Worm (Caenorhabditis elegans) whole organism, late embryonic: ENCODE data around the gene R08C7.12.

Source experiments
- C08G9.2 ChIP-seq: sonication (generic microtip); optimal IDR thresholded peaks from 2 replicates; lab custom pipeline; 2016; ENCODE audit warnings: mild to moderate bottlenecking, missing genetic modification characterization, moderate library complexity, missing compliant biosample characterization
- K02D7.2 ChIP-seq: sonication (generic microtip); optimal IDR thresholded peaks from 2 replicates; lab custom pipeline; 2017; ENCODE audit warnings: mild to moderate bottlenecking, missing genetic modification characterization, missing compliant biosample characterization
- T23F11.4 ChIP-seq: fragments of 200-800 bp; sonication (Bioruptor generic); optimal IDR thresholded peaks from 2 replicates; lab custom pipeline; 2018; ENCODE audit warnings: mild to moderate bottlenecking, missing genetic modification characterization, missing compliant biosample characterization
- Y22D7AL.16 ChIP-seq: sonication (generic microtip); optimal IDR thresholded peaks from 2 replicates; lab custom pipeline; 2016; ENCODE audit warnings: missing genetic modification characterization, missing compliant biosample characterization
- ahr-1 ChIP-seq: sonication (generic microtip); optimal IDR thresholded peaks from 2 replicates; lab custom pipeline; 2016; ENCODE audit warnings: missing genetic modification characterization, missing compliant biosample characterization
- ama-1 ChIP-seq: fragments of 150-350 bp; optimal IDR thresholded peaks from 2 replicates; lab custom pipeline; 2014
- ceh-14 ChIP-seq: sonication (generic microtip); optimal IDR thresholded peaks from 2 replicates; lab custom pipeline; 2016; ENCODE audit warnings: missing genotype, missing genetic modification characterization, missing compliant biosample characterization
- ceh-22 ChIP-seq: sonication (generic microtip); optimal IDR thresholded peaks from 2 replicates; lab custom pipeline; 2017; ENCODE audit warnings: missing biosample characterization, missing genetic modification characterization
- ceh-24 ChIP-seq: sonication (generic microtip); optimal IDR thresholded peaks from 2 replicates; lab custom pipeline; 2016; ENCODE audit warnings: mild to moderate bottlenecking, missing genetic modification characterization, missing compliant biosample characterization
- ceh-30 ChIP-seq: fragments of 150-350 bp; optimal IDR thresholded peaks from 2 replicates; lab custom pipeline; 2014; ENCODE audit warnings: missing biosample characterization, missing genetic modification characterization
- ceh-31 ChIP-seq: sonication (generic microtip); optimal IDR thresholded peaks from 2 replicates; lab custom pipeline; 2016; ENCODE audit warnings: missing genetic modification characterization, missing compliant biosample characterization
- ceh-34 ChIP-seq: sonication (generic microtip); optimal IDR thresholded peaks from 2 replicates; lab custom pipeline; 2016; ENCODE audit warnings: mild to moderate bottlenecking, missing genetic modification characterization, missing compliant biosample characterization
- ceh-45 ChIP-seq: fragments of 200-800 bp; sonication (Bioruptor generic); IDR thresholded peaks from 2 replicates; pipeline ENCODE4 v1.3.6; 2022; ENCODE audit warnings: missing genetic modification reagents, missing genetic modification characterization, missing compliant biosample characterization
- ceh-48 ChIP-seq: sonication (generic microtip); optimal IDR thresholded peaks from 2 replicates; lab custom pipeline; 2016; ENCODE audit warnings: missing genetic modification characterization, inconsistent platforms, missing compliant biosample characterization
- ceh-6 ChIP-seq: fragments of 200-800 bp; sonication (Bioruptor generic); optimal IDR thresholded peaks from 2 replicates; lab custom pipeline; 2018; ENCODE audit warnings: mild to moderate bottlenecking, missing genetic modification characterization, missing compliant biosample characterization
- ceh-9 ChIP-seq: sonication (generic microtip); optimal IDR thresholded peaks from 2 replicates; lab custom pipeline; 2016; ENCODE audit warnings: mild to moderate bottlenecking, missing genetic modification characterization, inconsistent platforms, missing compliant biosample characterization
- che-1 ChIP-seq: sonication (generic microtip); optimal IDR thresholded peaks from 2 replicates; lab custom pipeline; 2016; ENCODE audit warnings: mild to moderate bottlenecking, missing genetic modification characterization, missing compliant biosample characterization
- dmd-4 ChIP-seq: sonication (generic microtip); optimal IDR thresholded peaks from 2 replicates; lab custom pipeline; 2016; ENCODE audit warnings: borderline replicate concordance, missing genetic modification characterization, missing compliant biosample characterization
- dve-1 ChIP-seq: sonication (generic microtip); optimal IDR thresholded peaks from 2 replicates; lab custom pipeline; 2017; ENCODE audit warnings: antibody characterized with exemption, mild to moderate bottlenecking, missing genetic modification characterization, missing compliant biosample characterization
- elt-2 ChIP-seq: sonication (generic microtip); optimal IDR thresholded peaks from 2 replicates; lab custom pipeline; 2016; ENCODE audit warnings: missing genetic modification reagents, missing genetic modification characterization, missing compliant biosample characterization
- ets-4 ChIP-seq: sonication (generic microtip); optimal IDR thresholded peaks from 2 replicates; lab custom pipeline; 2016; ENCODE audit warnings: missing genetic modification characterization, missing compliant biosample characterization
- eyg-1 ChIP-seq: sonication (generic microtip); optimal IDR thresholded peaks from 2 replicates; lab custom pipeline; 2016; ENCODE audit warnings: missing genotype, missing genetic modification characterization, missing compliant biosample characterization
- fax-1 ChIP-seq: sonication (generic microtip); optimal IDR thresholded peaks from 2 replicates; lab custom pipeline; 2016; ENCODE audit warnings: missing genotype, missing genetic modification characterization, missing compliant biosample characterization
- fkh-10 ChIP-seq: fragments of 150-350 bp; optimal IDR thresholded peaks from 2 replicates; lab custom pipeline; 2014; ENCODE audit warnings: missing biosample characterization, missing genetic modification reagents, missing genetic modification characterization
- fkh-6 ChIP-seq: sonication (generic microtip); optimal IDR thresholded peaks from 2 replicates; lab custom pipeline; 2016; ENCODE audit warnings: missing genetic modification characterization, missing compliant biosample characterization
- hlh-13 ChIP-seq: fragments of 200-800 bp; sonication (Bioruptor generic); optimal IDR thresholded peaks from 2 replicates; lab custom pipeline; 2018; ENCODE audit warnings: mild to moderate bottlenecking, missing genetic modification characterization, missing compliant biosample characterization
- hlh-30 ChIP-seq: sonication (generic microtip); optimal IDR thresholded peaks from 2 replicates; lab custom pipeline; 2017; ENCODE audit warnings: antibody characterized with exemption, missing genetic modification characterization, missing compliant biosample characterization; ENCODE audit not compliant: insufficient read depth
- hlh-6 ChIP-seq: sonication (generic microtip); optimal IDR thresholded peaks from 2 replicates; lab custom pipeline; 2016; ENCODE audit warnings: missing genotype, missing genetic modification characterization, missing compliant biosample characterization
- lim-6 ChIP-seq: sonication (generic microtip); optimal IDR thresholded peaks from 2 replicates; lab custom pipeline; 2016; ENCODE audit warnings: missing genetic modification characterization, missing compliant biosample characterization
- mec-3 ChIP-seq: sonication (generic microtip); optimal IDR thresholded peaks from 2 replicates; lab custom pipeline; 2016; ENCODE audit warnings: borderline replicate concordance, missing genetic modification characterization, missing compliant biosample characterization
- nhr-11 ChIP-seq: fragments of 150-350 bp; optimal IDR thresholded peaks from 2 replicates; lab custom pipeline; 2014; ENCODE audit warnings: missing biosample characterization, missing genetic modification characterization
- odd-2 ChIP-seq: sonication (generic microtip); optimal IDR thresholded peaks from 2 replicates; lab custom pipeline; 2017; ENCODE audit warnings: antibody characterized with exemption, mild to moderate bottlenecking, missing genetic modification characterization, missing compliant biosample characterization
- pat-9 ChIP-seq: fragments of 200-800 bp; sonication (Bioruptor generic); optimal IDR thresholded peaks from 2 replicates; lab custom pipeline; 2018; ENCODE audit warnings: mild to moderate bottlenecking, missing genetic modification characterization, moderate library complexity, missing compliant biosample characterization
- pha-2 ChIP-seq: sonication (generic microtip); optimal IDR thresholded peaks from 2 replicates; lab custom pipeline; 2017; ENCODE audit warnings: mild to moderate bottlenecking, missing genetic modification characterization, missing compliant biosample characterization
- pha-4 ChIP-seq: fragments of 150-350 bp; optimal IDR thresholded peaks from 2 replicates; lab custom pipeline; 2018; ENCODE audit warnings: missing biosample characterization, missing genetic modification reagents, missing genetic modification characterization
- pros-1 ChIP-seq: fragments of 150-350 bp; optimal IDR thresholded peaks from 2 replicates; lab custom pipeline; 2014; ENCODE audit warnings: missing biosample characterization, missing genetic modification reagents, missing genetic modification characterization
- ref-2 ChIP-seq: sonication (generic microtip); optimal IDR thresholded peaks from 2 replicates; lab custom pipeline; 2016; ENCODE audit warnings: missing genetic modification characterization, missing compliant biosample characterization
- rnt-1 ChIP-seq: sonication (generic microtip); optimal IDR thresholded peaks from 2 replicates; lab custom pipeline; 2016; ENCODE audit warnings: missing genetic modification characterization, missing compliant biosample characterization
- sdc-2 ChIP-seq: sonication (generic microtip); optimal IDR thresholded peaks from 2 replicates; lab custom pipeline; 2016; ENCODE audit warnings: missing genotype, missing genetic modification characterization, missing compliant biosample characterization
- unc-3 ChIP-seq, 2 experiments: fragments of 200-800 bp in 1 of 2; sonication (Bioruptor generic) in 1 of 2; sonication (generic microtip) in 1 of 2; conservative IDR thresholded peaks in 1 of 2; optimal IDR thresholded peaks in 1 of 2; 2 replicates each; pipeline versions ENCODE4 v1.3.6 to Lab custom; 2016 to 2022; ENCODE audit warnings: missing compliant biosample characterization in 2 of 2, missing genetic modification characterization in 2 of 2, missing genetic modification reagents in 1 of 2
- unc-42 ChIP-seq: sonication (generic microtip); optimal IDR thresholded peaks from 2 replicates; lab custom pipeline; 2016; ENCODE audit warnings: missing genotype, missing genetic modification characterization, missing compliant biosample characterization
- unc-55 ChIP-seq: sonication (generic microtip); optimal IDR thresholded peaks from 2 replicates; lab custom pipeline; 2017; ENCODE audit warnings: missing biosample characterization, missing genetic modification reagents, missing genetic modification characterization
- unc-86 ChIP-seq: sonication (generic microtip); optimal IDR thresholded peaks from 2 replicates; lab custom pipeline; 2016; ENCODE audit warnings: missing genetic modification characterization, missing compliant biosample characterization

The R08C7.12 gene

DNA sequence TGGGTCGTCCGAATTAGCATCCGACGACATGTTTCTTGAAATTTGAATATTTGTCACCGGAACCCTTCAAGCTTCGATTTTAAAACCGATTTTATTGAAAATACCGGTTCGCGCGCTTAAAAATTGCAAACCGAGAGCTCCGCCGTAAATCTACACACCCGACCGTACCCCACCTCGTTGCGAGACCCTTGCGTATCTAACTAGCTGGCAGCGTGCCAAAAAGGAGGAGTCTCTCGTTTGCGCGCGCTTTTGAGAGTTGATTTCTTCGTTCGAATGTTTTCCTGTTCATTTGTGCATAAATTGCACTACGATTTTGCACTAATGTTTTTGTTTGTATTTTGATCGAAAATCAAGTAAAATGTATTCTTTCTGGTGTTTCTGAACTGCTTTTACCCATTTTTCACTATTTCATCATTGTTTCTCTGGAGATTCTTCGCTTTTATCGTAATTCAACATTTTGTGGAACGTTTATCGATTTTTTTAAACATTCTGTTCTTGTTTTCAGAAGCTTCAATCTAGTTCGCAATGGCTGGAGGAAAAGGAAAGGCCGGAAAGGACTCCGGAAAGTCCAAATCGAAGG is 3.7 kb upstream of the R08C7.12 start, which contains the start of the genes wapl-1 and htz-1 (continued):
- TF ChIP-seq ets-4 (tag; lab: Kevin White, UChicago) (no peak), unc-3 (GFP tag; conservative IDR thresholded peaks at IDR 0.05; lab: Robert Waterston, UW) (no peak), unc-3 (tag; optimal IDR thresholded peaks at IDR 0.05; lab: Kevin White, UChicago) (peak; percentile 53), sdc-2 (no peak), hlh-6 (tag; lab: Kevin White, UChicago) (no peak), ceh-14 (tag; lab: Kevin White, UChicago) (peak; percentile 58), C08G9.2 (tag; lab: Kevin White, UChicago) (no peak), eyg-1 (peak; percentile 24), ref-2 (peak; percentile 69), rnt-1 (tag; lab: Kevin White, UChicago) (peak; percentile 69), ceh-48 (tag; lab: Kevin White, UChicago) (peak; percentile 7), fkh-6 (no peak), ceh-34 (peak; percentile 59), elt-2 (tag; lab: Kevin White, UChicago) (peak; percentile 51), Y22D7AL.16 (tag; lab: Kevin White, UChicago) (no peak), dve-1 (tag; lab: Kevin White, UChicago) (peak; percentile 73)

DNA sequence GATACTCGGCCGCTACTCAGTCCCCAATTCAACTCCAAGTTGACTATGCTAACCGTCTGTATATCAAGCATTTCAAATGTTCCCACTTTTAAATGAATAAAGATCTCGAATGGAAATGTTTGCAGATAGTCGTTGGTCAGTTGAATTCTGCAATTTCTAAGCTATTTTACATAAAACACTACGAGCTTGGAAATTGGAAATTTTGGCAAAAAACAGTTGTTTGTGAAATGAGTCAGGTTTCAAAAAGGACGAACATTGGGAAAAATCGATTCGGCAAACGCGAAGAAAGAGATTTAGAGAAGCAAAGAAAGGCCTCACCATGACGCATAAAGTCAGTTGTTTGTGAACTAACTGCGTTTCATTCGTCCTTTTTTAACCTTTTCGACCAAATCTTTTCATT is 2.7 kb upstream of the R08C7.12 start:
- TF ChIP-seq ama-1 (peak; percentile 76), ceh-45 (GFP tag; lab: Robert Waterston, UW) (no peak), ahr-1 (tag; lab: Kevin White, UChicago) (no peak), ceh-48 (tag; lab: Kevin White, UChicago) (peak; percentile 69)

- no peak for TF ChIP-seq ceh-34
- TF ChIP-seq pha-2 (tag; lab: Kevin White, UChicago): no peak
- no peak for TF ChIP-seq Y22D7AL.16 (tag; lab: Kevin White, UChicago)
- TF ChIP-seq ceh-9 (tag; lab: Kevin White, UChicago): no peak
- no peak for TF ChIP-seq T23F11.4
- TF ChIP-seq eyg-1: no peak
- no peak for TF ChIP-seq K02D7.2 (tag; lab: Kevin White, UChicago)
- no peak for TF ChIP-seq dmd-4
- no peak for TF ChIP-seq ama-1
- no peak for TF ChIP-seq pros-1 (tag; lab: Kevin White, UChicago)
- TF ChIP-seq fkh-10 (GFP tag; lab: Kevin White, UChicago): no peak
- TF ChIP-seq ceh-24 (tag; lab: Kevin White, UChicago): no peak
- no peak for TF ChIP-seq unc-86
- TF ChIP-seq che-1 (tag; lab: Kevin White, UChicago): no peak
- TF ChIP-seq hlh-30 (tag; lab: Kevin White, UChicago): no peak
- TF ChIP-seq pat-9: no peak
- no peak for TF ChIP-seq ceh-30 (tag; lab: Kevin White, UChicago)
- TF ChIP-seq ceh-22 (tag; lab: Kevin White, UChicago): no peak
- no peak for TF ChIP-seq unc-55 (GFP tag; lab: Kevin White, UChicago)
- TF ChIP-seq, all 69 proteins: peak for 0
These were observed 2.4 kb upstream of the R08C7.12 start, which contains the start of gene chat-1 for ce11 chrIV:4447284-4447366. TSS of gene chat-1 (plus strand) at chrIV:4447331.

- TF ChIP-seq mec-3 (tag; lab: Kevin White, UChicago): no peak
- no peak for TF ChIP-seq ceh-22 (tag; lab: Kevin White, UChicago)
- no peak for TF ChIP-seq hlh-13 (GFP tag; lab: Kevin White, UChicago)
- no peak for TF ChIP-seq fax-1 (tag; lab: Kevin White, UChicago)
- TF ChIP-seq C08G9.2 (tag; lab: Kevin White, UChicago): no peak
- no peak for TF ChIP-seq ceh-48 (tag; lab: Kevin White, UChicago)
- no peak for TF ChIP-seq ceh-31 (tag; lab: Kevin White, UChicago)
- no peak for TF ChIP-seq odd-2 (tag; lab: Kevin White, UChicago)
- no peak for TF ChIP-seq ceh-14 (tag; lab: Kevin White, UChicago)
- TF ChIP-seq ceh-34: no peak
- TF ChIP-seq unc-42 (tag; lab: Kevin White, UChicago): no peak
- no peak for TF ChIP-seq pha-4 (tag; lab: Kevin White, UChicago)
- TF ChIP-seq eyg-1: no peak
- TF ChIP-seq lim-6 (tag; lab: Kevin White, UChicago): no peak
- TF ChIP-seq ahr-1 (tag; lab: Kevin White, UChicago): no peak
- no peak for TF ChIP-seq hlh-30 (tag; lab: Kevin White, UChicago)
- no peak for TF ChIP-seq ceh-6 (GFP tag; lab: Kevin White, UChicago)
- no peak for TF ChIP-seq ceh-30 (tag; lab: Kevin White, UChicago)
- no peak for TF ChIP-seq nhr-11 (tag; lab: Kevin White, UChicago)
These were observed 2.2 kb upstream of the R08C7.12 start for ce11 chrIV:4447367-4447766.
